Fruit fly (Drosophila melanogaster) whole organism, pupa: ENCODE results near the gene Nsun2.

Source experiments
- CG13204 ChIP-seq: fragments of 200-800 bp; sonication (Bioruptor generic); optimal IDR thresholded peaks from 2 replicates; lab custom pipeline; 2018; ENCODE audit warnings: missing biosample characterization, mild to moderate bottlenecking, missing genetic modification characterization, moderate library complexity
- CG15710 ChIP-seq: fragments of 200-800 bp; sonication (Bioruptor generic); optimal IDR thresholded peaks from 2 replicates; lab custom pipeline; 2018; ENCODE audit warnings: missing biosample characterization, mild to moderate bottlenecking, missing genetic modification characterization, moderate library complexity
- CG32121 ChIP-seq: fragments of 200-800 bp; sonication (Bioruptor generic); IDR thresholded peaks from 2 replicates; pipeline ENCODE4 v1.3.6; 2022; ENCODE audit warnings: missing biosample characterization, missing genetic modification characterization
- CG4496 ChIP-seq: fragments of 200-800 bp; sonication (Bioruptor generic); IDR thresholded peaks from 3 replicates; pipeline ENCODE4 v1.3.6; 2022; ENCODE audit warnings: missing biosample characterization, missing genetic modification characterization
- CG8159 ChIP-seq: fragments of 200-800 bp; sonication (Bioruptor generic); optimal IDR thresholded peaks from 3 replicates; lab custom pipeline; 2018; ENCODE audit warnings: missing biosample characterization, mild to moderate bottlenecking, missing genetic modification characterization, moderate library complexity
- Ets98B ChIP-seq: fragments of 200-800 bp; sonication (Bioruptor generic); IDR thresholded peaks from 2 replicates; pipeline ENCODE4 v1.3.6; 2022; ENCODE audit warnings: missing biosample characterization, missing genetic modification characterization
- Snoo ChIP-seq: fragments of 200-800 bp; sonication (Bioruptor generic); optimal IDR thresholded peaks from 3 replicates; lab custom pipeline; 2017; ENCODE audit warnings: missing biosample characterization, mild to moderate bottlenecking, missing genetic modification characterization, inconsistent platforms

DNA sequence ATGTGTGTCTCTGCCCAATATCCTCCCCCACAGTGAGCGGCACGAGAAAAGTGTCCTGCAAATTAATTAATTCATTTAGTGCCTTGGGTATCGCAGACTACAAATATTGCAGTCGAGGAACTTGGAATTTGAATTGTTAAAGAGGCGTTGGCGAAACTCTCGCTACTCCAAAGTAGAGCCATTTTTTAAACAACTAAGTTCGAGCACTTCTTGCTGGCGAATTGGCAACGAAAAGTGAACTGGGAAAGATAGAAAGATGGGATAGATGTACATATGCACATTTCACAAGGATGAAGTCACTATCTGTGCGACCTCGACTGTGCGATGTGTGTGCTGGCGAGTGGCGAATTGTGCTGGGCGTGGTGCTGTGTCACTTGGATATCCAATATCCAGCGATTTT, 6.8 kb downstream of the Nsun2 start:
- TF ChIP-seq CG32121 (GFP tag; lab: Robert Waterston, UW): peak; percentile 57; the same call in 1 of the 2 replicates
- TF ChIP-seq CG8159 (tag; lab: Kevin White, UChicago): peak; percentile 79
- TF ChIP-seq CG4496 (GFP tag; lab: Robert Waterston, UW): peak; percentile 69; the same call in 2 of the 3 replicates
- peak; percentile 43 for TF ChIP-seq Snoo
- peak; percentile 50 for TF ChIP-seq CG13204 (GFP tag; lab: Kevin White, UChicago)
- peak; percentile 39 for TF ChIP-seq Ets98B (GFP tag; lab: Robert Waterston, UW)
- peak; percentile 78 for TF ChIP-seq CG15710 (tag; lab: Kevin White, UChicago)
